Worm (Caenorhabditis elegans) whole organism, L3 larva: Measurements from ENCODE around the gene F45F2.10.

ENCODE experiments used
- R02D3.7 ChIP-seq: fragments of 150-350 bp; optimal IDR thresholded peaks from 2 replicates; lab custom pipeline; 2014; ENCODE audit warnings: missing biosample characterization, missing genetic modification characterization
- ama-1 ChIP-seq: fragments of 150-350 bp; optimal IDR thresholded peaks from 2 replicates; lab custom pipeline; 2018
- elt-2 ChIP-seq: sonication (generic microtip); optimal IDR thresholded peaks from 2 replicates; lab custom pipeline; 2016; ENCODE audit warnings: missing genetic modification reagents, mild to moderate bottlenecking, missing genetic modification characterization, missing compliant biosample characterization
- fkh-10 ChIP-seq: sonication (generic microtip); optimal IDR thresholded peaks from 2 replicates; lab custom pipeline; 2017; ENCODE audit warnings: missing biosample characterization, missing genetic modification reagents, missing genetic modification characterization
- fkh-2 ChIP-seq: fragments of 150-350 bp; optimal IDR thresholded peaks from 2 replicates; lab custom pipeline; 2014; ENCODE audit warnings: missing biosample characterization, missing genetic modification reagents, missing genetic modification characterization
- lin-39 ChIP-seq: fragments of 150-350 bp; optimal IDR thresholded peaks from 2 replicates; lab custom pipeline; 2018; ENCODE audit warnings: missing biosample characterization, missing genetic modification reagents, missing genetic modification characterization
- lsy-12 ChIP-seq: sonication (generic microtip); optimal IDR thresholded peaks from 2 replicates; lab custom pipeline; 2016; ENCODE audit warnings: mild to moderate bottlenecking, missing genetic modification characterization, missing compliant biosample characterization
- nhr-11 ChIP-seq: fragments of 150-350 bp; optimal IDR thresholded peaks from 2 replicates; lab custom pipeline; 2014; ENCODE audit warnings: missing biosample characterization, missing genetic modification characterization
- nhr-12 ChIP-seq: fragments of 150-350 bp; optimal IDR thresholded peaks from 2 replicates; lab custom pipeline; 2014; ENCODE audit warnings: missing biosample characterization, missing genetic modification characterization
- nhr-28 ChIP-seq: fragments of 150-350 bp; optimal IDR thresholded peaks from 2 replicates; lab custom pipeline; 2014; ENCODE audit warnings: missing biosample characterization, missing genetic modification characterization
- nhr-67 ChIP-seq: fragments of 150-350 bp; optimal IDR thresholded peaks from 2 replicates; lab custom pipeline; 2014; ENCODE audit warnings: missing biosample characterization, missing genetic modification characterization
- nhr-77 ChIP-seq: fragments of 150-350 bp; optimal IDR thresholded peaks from 2 replicates; lab custom pipeline; 2014; ENCODE audit warnings: missing biosample characterization, missing genetic modification characterization
- pqm-1 ChIP-seq: fragments of 150-350 bp; optimal IDR thresholded peaks from 2 replicates; lab custom pipeline; 2017; ENCODE audit warnings: missing biosample characterization, missing genetic modification characterization, inconsistent platforms
- sea-2 ChIP-seq: fragments of 150-350 bp; sonication (generic microtip); optimal IDR thresholded peaks from 4 replicates; lab custom pipeline; 2014; ENCODE audit warnings: missing biosample characterization, missing genetic modification reagents, missing genetic modification characterization

DNA sequence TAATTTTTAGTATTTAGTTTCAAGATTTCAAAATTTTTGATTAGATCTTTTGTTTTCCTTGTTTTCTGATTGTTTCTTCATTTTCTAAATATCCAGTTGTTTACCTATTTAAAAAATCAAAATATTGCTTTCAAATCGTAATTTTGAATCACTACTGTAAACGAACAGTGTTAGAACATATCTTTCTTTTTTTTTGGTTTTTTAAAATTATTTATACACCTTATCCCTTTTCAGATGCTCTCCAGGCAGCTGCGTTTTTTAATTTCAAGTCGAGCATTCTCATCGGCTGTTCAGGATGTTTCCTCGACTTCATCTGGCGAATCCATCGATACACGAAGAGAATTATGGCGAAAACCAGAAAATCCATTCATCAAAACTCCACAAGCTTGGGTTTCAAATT is 51.6 kb downstream of the F45F2.10 start, which contains the start of gene mrpl-4:
- TF ChIP-seq fkh-10 (GFP tag; lab: Kevin White, UChicago): no peak
- TF ChIP-seq nhr-77 (tag; lab: Kevin White, UChicago): no peak
- TF ChIP-seq elt-2: no peak
- no peak for TF ChIP-seq nhr-11 (tag; lab: Kevin White, UChicago)
- TF ChIP-seq nhr-28 (tag; lab: Kevin White, UChicago): no peak
- TF ChIP-seq sea-2 (GFP tag; lab: Kevin White, UChicago): no peak
- no peak for TF ChIP-seq nhr-12 (tag; lab: Kevin White, UChicago)
- TF ChIP-seq fkh-2: no peak
- TF ChIP-seq ama-1 (lab: Kevin White, UChicago): no peak
- no peak for TF ChIP-seq R02D3.7 (tag; lab: Kevin White, UChicago)
- no peak for TF ChIP-seq pqm-1 (tag; lab: Kevin White, UChicago)
- no peak for TF ChIP-seq nhr-67 (tag; lab: Kevin White, UChicago)
- TF ChIP-seq lin-39: no peak
- TF ChIP-seq lsy-12 (tag; lab: Kevin White, UChicago): no peak
